Fruit fly (Drosophila melanogaster): ENCODE results near the gene hh.

The hh gene

dm6 chr3R:23167507-23168324 is 26.0 kb upstream of the hh start, which contains the start of gene Irk1 (continued):
- TF ChIP-seq CG17802 (tag; optimal IDR thresholded peaks at IDR 0.05) (no peak), Xrp1 (GFP tag; IDR thresholded peaks at IDR 0.05) (no peak), gem (tag; optimal IDR thresholded peaks at IDR 0.05) (peak; percentile 8), jing (GFP tag; optimal IDR thresholded peaks at IDR 0.05) (no peak), bsh (GFP tag; optimal IDR thresholded peaks at IDR 0.05) (no peak), Ssrp (tag; optimal IDR thresholded peaks at IDR 0.05) (no peak), TFAM (GFP tag; optimal IDR thresholded peaks at IDR 0.05) (no peak), CG15269 (tag; optimal IDR thresholded peaks at IDR 0.05) (no peak), CG17186 (GFP tag; optimal IDR thresholded peaks at IDR 0.05) (no peak), Myb (GFP tag; optimal IDR thresholded peaks at IDR 0.05) (no peak), Ets65A (GFP tag) (peak; percentile 72), CG6175 (GFP tag; IDR thresholded peaks at IDR 0.05) (no peak; the same call in 2 of the 3 replicates), Rfx (GFP tag; IDR thresholded peaks at IDR 0.05) (peak; percentile 49), so (GFP tag; IDR thresholded peaks at IDR 0.05) (no peak), scrt (GFP tag; optimal IDR thresholded peaks at IDR 0.05) (peak; percentile 51), CG2116 (GFP tag; optimal IDR thresholded peaks at IDR 0.05) (no peak), bcd (GFP tag; optimal IDR thresholded peaks at IDR 0.05) (peak; percentile 9), onecut (GFP tag; IDR thresholded peaks at IDR 0.05) (no peak), CG14441 (GFP tag; IDR thresholded peaks at IDR 0.05) (no peak), CG10431 (GFP tag; optimal IDR thresholded peaks at IDR 0.05) (no peak), Ets97D (GFP tag; optimal IDR thresholded peaks at IDR 0.05) (no peak), bbx (GFP tag; IDR thresholded peaks at IDR 0.05; ENCODE audit: partially characterized antibody) (no peak), CG3281 (GFP tag; optimal IDR thresholded peaks at IDR 0.05) (peak; percentile 6), Dll (GFP tag; IDR thresholded peaks at IDR 0.05; ENCODE audit: partially characterized antibody) (no peak), CG8089 (GFP tag; optimal IDR thresholded peaks at IDR 0.05) (no peak), CG9727 (GFP tag; optimal IDR thresholded peaks at IDR 0.05) (no peak), CG12236 (GFP tag; optimal IDR thresholded peaks at IDR 0.05) (no peak), Mad (GFP tag; optimal IDR thresholded peaks at IDR 0.05) (no peak), CG15514 (GFP tag; optimal IDR thresholded peaks at IDR 0.05) (peak; percentile 10), CG6683 (GFP tag; optimal IDR thresholded peaks at IDR 0.05) (no peak), Aef1 (GFP tag; IDR thresholded peaks at IDR 0.05) (peak; percentile 19; the same call in 1 of the 3 replicates), CG1233 (GFP tag; optimal IDR thresholded peaks at IDR 0.05) (no peak), pzg (GFP tag; optimal IDR thresholded peaks at IDR 0.05) (no peak), CG11085 (GFP tag; IDR thresholded peaks at IDR 0.05) (peak; percentile 46; the same call in 1 of the 2 replicates), gsb (GFP tag; IDR thresholded peaks at IDR 0.05) (no peak), hb (GFP tag; IDR thresholded peaks at IDR 0.05; ENCODE audit: partially characterized antibody) (no peak), B-H2 (GFP tag; optimal IDR thresholded peaks at IDR 0.05) (no peak), rib (GFP tag; IDR thresholded peaks at IDR 0.05) (no peak), ab (GFP tag; optimal IDR thresholded peaks at IDR 0.05) (no peak), kni (GFP tag; optimal IDR thresholded peaks at IDR 0.05) (no peak), hkb (optimal IDR thresholded peaks at IDR 0.05) (no peak), hkb (GFP tag; IDR thresholded peaks at IDR 0.05) (no peak), Sry-δ (GFP tag; optimal IDR thresholded peaks at IDR 0.05) (no peak), CG11456 (GFP tag; IDR thresholded peaks at IDR 0.05) (0 out of 3 replicates have a peak, but pooled peaks have one; percentile 28), dm (GFP tag; optimal IDR thresholded peaks at IDR 0.05) (no peak), CG2120 (GFP tag; optimal IDR thresholded peaks at IDR 0.05) (peak; percentile 35), E2f1 (GFP tag; IDR thresholded peaks at IDR 0.05) (0 out of 2 replicates have a peak, but pooled peaks have one; percentile 44), CG32532 (GFP tag; IDR thresholded peaks at IDR 0.05) (peak; percentile 57; the same call in 1 of the 2 replicates), cwo (GFP tag; optimal IDR thresholded peaks at IDR 0.05) (no peak)

Measured in whole organism, embryonic.